Worm (Caenorhabditis elegans): Measurements from ENCODE around the gene srg-40.

The srg-40 gene

ce11 chrV:11164475-11164874 is at the start of gene srg-40:
Gene srg-40 (minus strand): TSS chrV:11164575.
- TF ChIP-seq nhr-25 (tag; optimal IDR thresholded peaks at IDR 0.05) = no peak
- TF ChIP-seq nhr-28 (tag; optimal IDR thresholded peaks at IDR 0.05) = no peak
- TF ChIP-seq elt-1 (tag; optimal IDR thresholded peaks at IDR 0.05) = no peak
- TF ChIP-seq lin-15B (tag; optimal IDR thresholded peaks at IDR 0.05) = no peak
- TF ChIP-seq skn-1 (tag; optimal IDR thresholded peaks at IDR 0.05) = no peak
- TF ChIP-seq mdl-1 (tag; optimal IDR thresholded peaks at IDR 0.05) = no peak
- TF ChIP-seq jun-1 (tag; optimal IDR thresholded peaks at IDR 0.05) = no peak
- no peak for TF ChIP-seq zag-1 (tag; optimal IDR thresholded peaks at IDR 0.05)

- no peak for TF ChIP-seq skn-1 (tag; optimal IDR thresholded peaks at IDR 0.05)
- no peak for TF ChIP-seq R02D3.7 (tag; optimal IDR thresholded peaks at IDR 0.05)
- no peak for TF ChIP-seq nhr-28 (tag; optimal IDR thresholded peaks at IDR 0.05)
- TF ChIP-seq lin-39 (tag; optimal IDR thresholded peaks at IDR 0.05) = no peak
- TF ChIP-seq fkh-2 (tag; optimal IDR thresholded peaks at IDR 0.05) = no peak
- peak; percentile 5 for TF ChIP-seq egl-5 (tag; optimal IDR thresholded peaks at IDR 0.05)
These were observed 46.9 kb upstream of the srg-40 start for ce11 chrV:11211323-11211722.

- TF ChIP-seq aly-2 (tag; optimal IDR thresholded peaks at IDR 0.05) = no peak
- no peak for TF ChIP-seq snpc-4 (tag; optimal IDR thresholded peaks at IDR 0.05)
These were observed 45.2 kb upstream of the srg-40 start for ce11 chrV:11209452-11210188.

ce11 chrV:11206467-11206866 is 42.1 kb upstream of the srg-40 start:
- TF ChIP-seq ztf-4 (tag; optimal IDR thresholded peaks at IDR 0.05) = no peak
- TF ChIP-seq nhr-43 (tag; optimal IDR thresholded peaks at IDR 0.05; ENCODE audit: poor library complexity, severe bottlenecking) = no peak
- no peak for TF ChIP-seq elt-1 (tag; optimal IDR thresholded peaks at IDR 0.05)
- TF ChIP-seq hmg-11 (tag; optimal IDR thresholded peaks at IDR 0.05) = no peak
- no peak for TF ChIP-seq fos-1 (tag; optimal IDR thresholded peaks at IDR 0.05)
- no peak for TF ChIP-seq mdl-1 (tag; optimal IDR thresholded peaks at IDR 0.05)
- no peak for TF ChIP-seq nhr-11 (tag; optimal IDR thresholded peaks at IDR 0.05)

ce11 chrV:11204452-11204851 is 40.1 kb upstream of the srg-40 start:
- no peak for TF ChIP-seq lin-15B (tag; optimal IDR thresholded peaks at IDR 0.05)
- TF ChIP-seq egl-5 (tag; optimal IDR thresholded peaks at IDR 0.05) = peak; percentile 91

- TF ChIP-seq nhr-67 (tag; optimal IDR thresholded peaks at IDR 0.05) = no peak
- peak; percentile 75 for TF ChIP-seq elt-2 (tag; optimal IDR thresholded peaks at IDR 0.05)
- TF ChIP-seq nfya-1 (tag; optimal IDR thresholded peaks at IDR 0.05; ENCODE audit: insufficient read depth) = no peak
- TF ChIP-seq ceh-9 (tag; optimal IDR thresholded peaks at IDR 0.05) = no peak
- TF ChIP-seq pqm-1 (tag; optimal IDR thresholded peaks at IDR 0.05) = peak; percentile 13
- no peak for TF ChIP-seq nhr-28 (tag; optimal IDR thresholded peaks at IDR 0.05)
- TF ChIP-seq nhr-76 (tag; optimal IDR thresholded peaks at IDR 0.05) = no peak
- no peak for TF ChIP-seq mdl-1 (tag; optimal IDR thresholded peaks at IDR 0.05)
- no peak for TF ChIP-seq unc-62 (GFP tag; optimal IDR thresholded peaks at IDR 0.05)
These were observed 37.6 kb upstream of the srg-40 start, which contains the start of gene K10D6.4 for ce11 chrV:11201826-11202565. Gene K10D6.4 (plus strand): TSS chrV:11201925.

- TF ChIP-seq daf-12 (tag; optimal IDR thresholded peaks at IDR 0.05) = no peak
These were observed 35.9 kb upstream of the srg-40 start, which contains the start of gene K10D6.3 for ce11 chrV:11200316-11200715. Gene K10D6.3 (plus strand): TSS chrV:11200616.
